Fruit fly (Drosophila melanogaster): ENCODE results near the gene vilya.

The vilya gene

dm6 chrX:2703693-2704092 lies 22.8 kb upstream of the vilya start, which contains the start of gene Ugalt (continued):
- TF ChIP-seq CG8924 (tag; optimal IDR thresholded peaks at IDR 0.05) (peak; percentile 100), odd (GFP tag; optimal IDR thresholded peaks at IDR 0.05) (peak; percentile 100), CG6272 (GFP tag; IDR thresholded peaks at IDR 0.05) (peak; percentile 100), seq (GFP tag; IDR thresholded peaks at IDR 0.05) (peak; percentile 100), CG4854 (GFP tag; optimal IDR thresholded peaks at IDR 0.05) (peak; percentile 100), CG11085 (GFP tag; IDR thresholded peaks at IDR 0.05) (peak; percentile 100), CG18764 (GFP tag; optimal IDR thresholded peaks at IDR 0.05) (peak; percentile 100), pros (GFP tag; optimal IDR thresholded peaks at IDR 0.05) (peak; percentile 95), usp (GFP tag; optimal IDR thresholded peaks at IDR 0.05) (no peak), CG2678 (tag; optimal IDR thresholded peaks at IDR 0.05) (peak; percentile 100), sc (optimal IDR thresholded peaks at IDR 0.05) (no peak), sc (GFP tag; optimal IDR thresholded peaks at IDR 0.05) (peak; percentile 100), CG3407 (GFP tag; optimal IDR thresholded peaks at IDR 0.05) (peak; percentile 99), CG8281 (tag; optimal IDR thresholded peaks at IDR 0.05) (peak; percentile 98), btn (GFP tag; optimal IDR thresholded peaks at IDR 0.05) (peak; percentile 100), CG7928 (GFP tag; optimal IDR thresholded peaks at IDR 0.05) (peak; percentile 96), zen (tag; optimal IDR thresholded peaks at IDR 0.05) (peak; percentile 100), CG12942 (GFP tag; optimal IDR thresholded peaks at IDR 0.05) (peak; percentile 100), ham (GFP tag; IDR thresholded peaks at IDR 0.05) (peak; percentile 100), crol (GFP tag; IDR thresholded peaks at IDR 0.05) (peak; percentile 97), CG13894 (tag; optimal IDR thresholded peaks at IDR 0.05) (peak; percentile 100), CG11504 (tag; optimal IDR thresholded peaks at IDR 0.05) (peak; percentile 99), CoRest (tag; optimal IDR thresholded peaks at IDR 0.05) (peak; percentile 100), Doc3 (GFP tag; IDR thresholded peaks at IDR 0.05; ENCODE audit: partially characterized antibody) (no peak), vnd (GFP tag; IDR thresholded peaks at IDR 0.05; ENCODE audit: partially characterized antibody) (no peak), gem (tag; optimal IDR thresholded peaks at IDR 0.05) (peak; percentile 100), CG2202 (tag; optimal IDR thresholded peaks at IDR 0.05) (peak; percentile 100), CTCF (GFP tag; optimal IDR thresholded peaks at IDR 0.05) (peak; percentile 86), Camta (GFP tag; optimal IDR thresholded peaks at IDR 0.05) (peak; percentile 100), chm (GFP tag; IDR thresholded peaks at IDR 0.05) (peak; percentile 100), caup (GFP tag; optimal IDR thresholded peaks at IDR 0.05; ENCODE audit: severe bottlenecking) (peak; percentile 100), CG5180 (GFP tag; optimal IDR thresholded peaks at IDR 0.05) (peak; percentile 96), ac (GFP tag; optimal IDR thresholded peaks at IDR 0.05) (peak; percentile 99), nerfin-2 (GFP tag; IDR thresholded peaks at IDR 0.05; ENCODE audit: partially characterized antibody) (0 out of 2 replicates have a peak, but pooled peaks have one; percentile 27), bbx (GFP tag; IDR thresholded peaks at IDR 0.05; ENCODE audit: partially characterized antibody) (peak; percentile 51), sens (GFP tag) (peak; percentile 100), CG17912 (GFP tag; optimal IDR thresholded peaks at IDR 0.05) (peak; percentile 99), CG1602 (GFP tag; optimal IDR thresholded peaks at IDR 0.05) (peak; percentile 100), croc (GFP tag; conservative IDR thresholded peaks at IDR 0.05) (peak; percentile 100), CG1792 (GFP tag; optimal IDR thresholded peaks at IDR 0.05) (peak; percentile 100), CG12236 (GFP tag; optimal IDR thresholded peaks at IDR 0.05) (peak; percentile 100), CG15479 (GFP tag; optimal IDR thresholded peaks at IDR 0.05) (peak; percentile 72), pan (optimal IDR thresholded peaks at IDR 0.05) (no peak), pan (GFP tag; optimal IDR thresholded peaks at IDR 0.05 in 1 of 2, IDR thresholded peaks at IDR 0.05 in 1 of 2) (peak in 1 of 2 experiments; percentile 100), Bgb (GFP tag; IDR thresholded peaks at IDR 0.05; ENCODE audit: partially characterized antibody) (peak; percentile 50), CG30403 (GFP tag; optimal IDR thresholded peaks at IDR 0.05) (peak; percentile 100), chif (GFP tag; optimal IDR thresholded peaks at IDR 0.05) (peak; percentile 100), CG1647 (GFP tag; optimal IDR thresholded peaks at IDR 0.05) (peak; percentile 100), Adf1 (GFP tag; IDR thresholded peaks at IDR 0.05) (peak; percentile 99), CG7556 (GFP tag; optimal IDR thresholded peaks at IDR 0.05) (peak; percentile 100), grau (tag; optimal IDR thresholded peaks at IDR 0.05) (peak; percentile 100)
